Fruit fly (Drosophila melanogaster) Kc167 (cell line): ENCODE results near the gene Ubc7.

Experiments
- Myc ChIP-seq: fragments of >200 bp; optimal IDR thresholded peaks from 2 replicates; lab custom pipeline; 2017; ENCODE audit warnings: missing external identifiers
- Sin3A ChIP-seq: fragments of >200 bp; optimal IDR thresholded peaks from 2 replicates; lab custom pipeline; 2018; ENCODE audit warnings: missing external identifiers
- h ChIP-seq: fragments of >200 bp; optimal IDR thresholded peaks from 3 replicates; lab custom pipeline; 2018; ENCODE audit warnings: missing external identifiers
- insv ChIP-seq: fragments of >200 bp; optimal IDR thresholded peaks from 3 replicates; lab custom pipeline; 2018; ENCODE audit warnings: missing external identifiers
- psq ChIP-seq: fragments of >200 bp; optimal IDR thresholded peaks from 2 replicates; lab custom pipeline; 2017; ENCODE audit warnings: missing external identifiers
- ttk ChIP-seq: sonication (Bioruptor generic); optimal IDR thresholded peaks from 2 replicates; lab custom pipeline; 2017; ENCODE audit warnings: missing external identifiers

The Ubc7 gene

DNA sequence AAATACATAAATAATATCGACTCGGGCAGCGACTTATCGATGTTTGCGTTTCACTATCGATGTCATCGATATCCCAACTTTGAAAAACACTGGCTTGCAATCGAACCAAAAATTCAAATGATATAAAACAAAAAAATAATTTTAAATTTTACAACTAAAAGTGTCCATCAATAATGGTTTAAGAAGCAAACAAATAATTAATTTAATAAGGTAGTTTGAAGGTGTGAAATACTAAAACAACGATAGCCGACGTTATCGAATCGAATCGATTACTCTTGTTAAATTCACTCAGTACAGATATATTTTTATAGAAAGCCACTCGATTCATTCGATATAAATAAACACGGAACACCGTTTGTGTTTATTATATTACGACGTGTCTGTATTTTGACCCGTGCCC, at the start of gene Ubc7, which contains the start of gene SMC3:
Gene Ubc7, plus strand, starts transcription at position 260 of the 400 bp plus-strand sequence.
Gene SMC3, minus strand, starts transcription at position 22 of the 400 bp plus-strand sequence.
- TF ChIP-seq psq: peak; percentile 92
- TF ChIP-seq Sin3A (lab: Kevin White, UChicago): no peak

- no peak for TF ChIP-seq Myc (lab: Kevin White, UChicago)
- no peak for TF ChIP-seq Sin3A (lab: Kevin White, UChicago)
- TF ChIP-seq insv (lab: Kevin White, UChicago): no peak
- no peak for TF ChIP-seq h (lab: Kevin White, UChicago)
Observed at dm6 chrX:16547390-16547789, 46.1 kb upstream of the Ubc7 start, which contains the start of gene CG9902. Gene CG9902 (minus strand): TSS chrX:16547520.

- TF ChIP-seq insv (lab: Kevin White, UChicago) (no peak), psq (no peak), h (lab: Kevin White, UChicago) (no peak), ttk (lab: Kevin White, UChicago) (no peak), Sin3A (lab: Kevin White, UChicago) (no peak), Myc (lab: Kevin White, UChicago) (no peak)
Observed at dm6 chrX:16552567-16552966, 40.9 kb upstream of the Ubc7 start.

dm6 chrX:16552968-16553417, 40.5 kb upstream of the Ubc7 start:
- TF ChIP-seq Myc (lab: Kevin White, UChicago) (no peak), Sin3A (lab: Kevin White, UChicago) (no peak), h (lab: Kevin White, UChicago) (no peak), insv (lab: Kevin White, UChicago) (no peak)

DNA sequence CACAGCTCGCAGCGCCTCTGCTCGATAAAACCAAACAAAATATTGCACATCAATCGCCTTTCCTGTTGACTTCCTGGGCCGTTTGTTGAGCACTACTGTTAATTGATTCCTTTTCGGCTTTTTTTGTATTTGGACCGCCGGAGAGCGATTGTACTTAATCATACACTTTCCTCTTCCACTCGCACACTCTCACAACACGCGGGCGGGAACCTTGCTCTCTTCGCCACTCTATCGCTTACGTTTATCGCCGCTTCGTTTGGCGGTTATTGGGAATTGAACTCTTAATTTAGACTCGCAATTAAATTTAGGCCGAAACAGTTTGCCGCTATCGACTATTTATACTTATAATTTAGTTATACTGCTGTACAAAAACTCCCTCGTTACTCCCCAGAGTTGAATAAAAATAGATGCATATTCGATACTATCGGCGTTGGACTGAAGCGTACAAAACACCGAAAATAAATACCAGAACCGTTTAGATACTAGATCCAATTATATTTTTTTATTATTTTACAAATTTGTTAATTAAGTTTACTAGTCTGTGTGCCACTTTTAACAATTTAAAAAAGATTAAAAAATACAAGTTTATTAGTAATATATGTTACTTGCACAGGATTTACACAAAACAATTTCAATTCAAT, 39.8 kb upstream of the Ubc7 start, which contains the start of gene Arp2:
Gene Arp2, minus strand, starts transcription at position 427 of the 641 bp plus-strand sequence.
- TF ChIP-seq h (lab: Kevin White, UChicago) (no peak), ttk (lab: Kevin White, UChicago) (no peak), Myc (lab: Kevin White, UChicago) (no peak), insv (lab: Kevin White, UChicago) (no peak), Sin3A (lab: Kevin White, UChicago) (no peak), psq (no peak)

dm6 chrX:16559514-16560510, 33.7 kb upstream of the Ubc7 start, which contains the start of gene Pp2B-14D:
Gene Pp2B-14D (minus strand): TSS chrX:16560016.
- TF ChIP-seq insv (lab: Kevin White, UChicago) (no peak), ttk (lab: Kevin White, UChicago) (no peak), Sin3A (lab: Kevin White, UChicago) (no peak), psq (no peak)

- TF ChIP-seq h (lab: Kevin White, UChicago) (no peak), ttk (lab: Kevin White, UChicago) (no peak), Sin3A (lab: Kevin White, UChicago) (no peak), Myc (lab: Kevin White, UChicago) (no peak), insv (lab: Kevin White, UChicago) (no peak)
Observed at dm6 chrX:16562259-16562658, 31.2 kb upstream of the Ubc7 start.

dm6 chrX:16565377-16565776, 28.1 kb upstream of the Ubc7 start:
- TF ChIP-seq Sin3A (lab: Kevin White, UChicago) (no peak), h (lab: Kevin White, UChicago) (no peak), ttk (lab: Kevin White, UChicago) (no peak), psq (no peak), insv (lab: Kevin White, UChicago) (no peak), Myc (lab: Kevin White, UChicago) (no peak)

DNA sequence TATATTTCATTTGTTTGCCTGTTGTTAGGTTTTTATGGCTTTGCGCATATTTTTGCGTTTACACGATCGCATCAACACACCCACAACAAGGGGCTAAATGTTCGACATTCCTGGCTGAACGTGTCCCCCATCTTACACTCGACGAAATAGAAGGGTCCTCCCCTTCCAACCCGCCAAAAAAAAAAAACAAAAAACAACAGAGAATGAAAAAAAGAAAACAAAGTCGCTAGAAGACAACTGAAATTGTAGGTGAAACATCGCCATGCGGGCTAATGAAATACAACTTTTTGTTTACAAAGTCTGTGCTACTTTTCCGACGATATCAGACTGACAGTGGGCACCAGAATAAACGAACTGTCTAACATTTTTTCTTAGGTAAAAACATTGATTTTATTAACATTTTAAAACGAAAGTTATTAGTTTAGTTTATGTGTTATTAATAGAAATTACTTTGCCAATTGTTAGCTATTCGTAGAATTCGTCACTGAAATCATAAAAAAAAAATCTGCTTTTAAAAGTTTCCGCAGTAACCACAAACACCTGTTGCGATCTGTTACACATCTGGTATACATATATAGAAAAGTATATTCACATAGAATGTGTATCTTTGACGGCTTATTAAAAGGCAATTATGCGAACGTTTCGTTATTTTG, 22.8 kb upstream of the Ubc7 start:
- TF ChIP-seq Myc (lab: Kevin White, UChicago) (no peak), insv (lab: Kevin White, UChicago) (no peak), h (lab: Kevin White, UChicago) (no peak), Sin3A (lab: Kevin White, UChicago) (no peak), psq (no peak), ttk (lab: Kevin White, UChicago) (no peak)

dm6 chrX:16573659-16574058, 19.8 kb upstream of the Ubc7 start:
- TF ChIP-seq psq (no peak), insv (lab: Kevin White, UChicago) (no peak), Sin3A (lab: Kevin White, UChicago) (no peak), Myc (lab: Kevin White, UChicago) (no peak), h (lab: Kevin White, UChicago) (no peak), ttk (lab: Kevin White, UChicago) (no peak)

DNA sequence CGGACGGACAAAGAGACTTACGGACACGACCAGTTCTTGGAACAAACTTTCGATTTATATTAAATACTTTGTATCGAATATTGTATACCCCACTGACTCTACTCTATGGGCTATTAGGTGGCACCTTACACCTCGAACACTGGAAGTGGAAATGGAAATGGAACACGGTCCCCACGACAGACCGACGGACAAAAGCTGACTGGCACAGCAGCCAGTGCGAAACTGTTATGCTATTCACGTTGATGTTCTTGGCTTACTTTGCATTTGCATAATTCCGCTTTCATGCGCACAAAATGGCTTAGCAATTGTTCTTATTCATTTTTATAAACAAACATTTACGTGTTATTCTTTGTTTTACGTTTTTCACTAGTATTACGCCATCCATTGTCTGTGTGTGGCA, 19.4 kb upstream of the Ubc7 start:
- TF ChIP-seq h (lab: Kevin White, UChicago): no peak
- no peak for TF ChIP-seq ttk (lab: Kevin White, UChicago)
- TF ChIP-seq Sin3A (lab: Kevin White, UChicago): no peak
- no peak for TF ChIP-seq psq
- no peak for TF ChIP-seq Myc (lab: Kevin White, UChicago)
- TF ChIP-seq insv (lab: Kevin White, UChicago): no peak
